Fruit fly (Drosophila melanogaster): ENCODE measurements around the gene CG6999.

DNA sequence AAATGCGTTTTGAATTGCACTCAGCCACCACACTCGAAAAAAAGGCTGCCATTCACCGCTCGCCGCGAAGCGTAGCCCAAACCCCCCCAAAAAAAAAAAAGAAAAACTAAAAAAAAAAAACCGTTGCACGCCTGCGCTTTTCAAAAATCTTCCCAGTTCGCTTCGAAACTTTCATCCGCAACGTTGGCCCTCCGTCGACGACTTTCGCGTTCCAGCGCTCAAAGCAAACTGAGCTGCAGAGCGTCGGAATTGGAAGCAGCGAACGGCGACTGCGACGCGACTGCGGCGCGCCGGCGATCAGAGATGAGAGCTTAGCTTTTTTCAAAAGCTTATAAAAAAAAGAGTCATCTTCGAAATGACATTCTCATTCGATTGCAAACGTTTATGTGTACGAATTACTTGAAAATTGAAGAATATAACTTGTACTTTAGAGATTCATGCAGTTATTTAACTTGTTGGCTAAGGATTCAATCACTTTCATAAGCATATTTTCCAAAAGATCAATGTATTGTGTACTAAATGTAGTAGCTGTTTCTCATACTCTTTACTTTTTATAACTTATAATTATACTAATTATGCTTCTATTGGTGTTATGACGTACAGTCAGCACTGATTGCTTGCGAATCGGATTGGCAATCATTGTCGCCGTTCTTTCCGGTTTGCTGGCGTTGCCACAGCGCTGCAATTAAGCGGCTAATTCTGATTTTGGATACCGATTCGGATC, 20.3 kb upstream of the CG6999 start, which contains the start of gene CG15365:
- TF ChIP-seq CG9139 (GFP tag; optimal IDR thresholded peaks at IDR 0.05), result no peak
- TF ChIP-seq dac (GFP tag; optimal IDR thresholded peaks at IDR 0.05), result peak; percentile 32
- TF ChIP-seq Met (GFP tag; optimal IDR thresholded peaks at IDR 0.05), result peak; percentile 41
- no peak for TF ChIP-seq Blimp-1 (GFP tag; optimal IDR thresholded peaks at IDR 0.05)
- peak; percentile 52 for TF ChIP-seq Sox102F (GFP tag; optimal IDR thresholded peaks at IDR 0.05)
- no peak for TF ChIP-seq CG1621 (tag; optimal IDR thresholded peaks at IDR 0.05)
- TF ChIP-seq CG7368 (GFP tag; optimal IDR thresholded peaks at IDR 0.05), result no peak
- TF ChIP-seq CG3032 (tag; optimal IDR thresholded peaks at IDR 0.05), result peak; percentile 29
- peak; percentile 1 for TF ChIP-seq Sox15 (GFP tag; optimal IDR thresholded peaks at IDR 0.05)

All from whole organism, prepupa.